Fruit fly (Drosophila melanogaster) whole organism, prepupa: ENCODE results near the gene Srp9.
A peak's percentile ranks its signal among the peaks of the same experiment; 100 is the strongest.

Experiments used
- Blimp-1 ChIP-seq: fragments of 200-800 bp; sonication (Bioruptor generic); optimal IDR thresholded peaks from 3 replicates; lab custom pipeline; 2017; ENCODE audit warnings: missing biosample characterization, missing genetic modification characterization, mild to moderate bottlenecking, moderate library complexity, missing genetic modification reagents
- CG10631 ChIP-seq: fragments of 200-800 bp; sonication (Bioruptor generic); optimal IDR thresholded peaks from 2 replicates; lab custom pipeline; 2016; ENCODE audit warnings: missing biosample characterization, missing genetic modification characterization
- CG10669 ChIP-seq: fragments of 200-800 bp; sonication (Bioruptor generic); optimal IDR thresholded peaks from 3 replicates; lab custom pipeline; 2018; ENCODE audit warnings: missing biosample characterization, mild to moderate bottlenecking, missing genetic modification characterization, moderate library complexity
- CG11294 ChIP-seq: fragments of 200-800 bp; sonication (Bioruptor generic); IDR thresholded peaks from 2 replicates; pipeline ENCODE4 v1.3.6; 2022; ENCODE audit warnings: missing biosample characterization, missing genetic modification characterization
- CG11902 ChIP-seq: fragments of 200-800 bp; sonication (Bioruptor generic); optimal IDR thresholded peaks from 3 replicates; lab custom pipeline; 2016; ENCODE audit warnings: missing biosample characterization, missing genetic modification characterization
- CG15336 ChIP-seq: fragments of 200-800 bp; sonication (Bioruptor generic); IDR thresholded peaks from 2 replicates; pipeline ENCODE4 v1.3.6; 2022; ENCODE audit warnings: missing biosample characterization, missing genetic modification characterization
- CG1621 ChIP-seq: fragments of 200-800 bp; sonication (Bioruptor generic); optimal IDR thresholded peaks from 3 replicates; lab custom pipeline; 2018; ENCODE audit warnings: missing biosample characterization, mild to moderate bottlenecking, missing genetic modification characterization
- CG3032 ChIP-seq: fragments of 200-800 bp; optimal IDR thresholded peaks from 2 replicates; lab custom pipeline; 2019; ENCODE audit warnings: missing biosample characterization, mild to moderate bottlenecking, missing genetic modification characterization, moderate library complexity
- CG31627 ChIP-seq: fragments of 200-800 bp; sonication (Bioruptor generic); optimal IDR thresholded peaks from 3 replicates; lab custom pipeline; 2016; ENCODE audit warnings: missing biosample characterization, missing genetic modification characterization
- CG32006 ChIP-seq: fragments of 200-800 bp; sonication (Bioruptor generic); optimal IDR thresholded peaks from 3 replicates; lab custom pipeline; 2017; ENCODE audit warnings: missing biosample characterization, mild to moderate bottlenecking, missing genetic modification characterization
- CG34406 ChIP-seq: fragments of 200-800 bp; sonication (Bioruptor generic); optimal IDR thresholded peaks from 3 replicates; lab custom pipeline; 2016; ENCODE audit warnings: missing biosample characterization, missing genetic modification characterization
- CG3919 ChIP-seq: fragments of 200-800 bp; sonication (Bioruptor generic); optimal IDR thresholded peaks from 3 replicates; lab custom pipeline; 2016; ENCODE audit warnings: missing biosample characterization, missing genetic modification characterization
- CG4318 ChIP-seq: fragments of 200-800 bp; sonication (Bioruptor generic); optimal IDR thresholded peaks from 3 replicates; lab custom pipeline; 2017; ENCODE audit warnings: missing biosample characterization, mild to moderate bottlenecking, missing genetic modification characterization
- CG6163 ChIP-seq: fragments of 200-800 bp; sonication (Bioruptor generic); IDR thresholded peaks from 3 replicates; pipeline ENCODE4 v1.3.6; 2022; ENCODE audit warnings: missing biosample characterization, missing genetic modification characterization
- CG6792 ChIP-seq: fragments of 200-800 bp; sonication (Bioruptor generic); optimal IDR thresholded peaks from 3 replicates; lab custom pipeline; 2016; ENCODE audit warnings: missing biosample characterization, missing genetic modification characterization
- CG6808 ChIP-seq: fragments of 200-800 bp; sonication (Bioruptor generic); optimal IDR thresholded peaks from 3 replicates; lab custom pipeline; 2017; ENCODE audit warnings: missing biosample characterization, missing genetic modification characterization, mild to moderate bottlenecking, moderate library complexity, missing genetic modification reagents
- CG6854 ChIP-seq: fragments of 200-800 bp; sonication (Bioruptor generic); optimal IDR thresholded peaks from 2 replicates; lab custom pipeline; 2017; ENCODE audit warnings: missing biosample characterization, mild to moderate bottlenecking, missing genetic modification characterization
- CG7368 ChIP-seq: fragments of 200-800 bp; sonication (Bioruptor generic); optimal IDR thresholded peaks from 3 replicates; lab custom pipeline; 2016; ENCODE audit warnings: missing biosample characterization, missing genetic modification characterization
- CG8119 ChIP-seq: fragments of 200-800 bp; sonication (Bioruptor generic); IDR thresholded peaks from 3 replicates; pipeline ENCODE4 v1.3.6; 2022; ENCODE audit warnings: missing biosample characterization, missing genetic modification characterization
- CG8632 ChIP-seq: fragments of 200-800 bp; sonication (Bioruptor generic); optimal IDR thresholded peaks from 3 replicates; lab custom pipeline; 2016; ENCODE audit warnings: missing biosample characterization, missing genetic modification characterization
- CG9139 ChIP-seq: fragments of 200-800 bp; sonication (Bioruptor generic); optimal IDR thresholded peaks from 3 replicates; lab custom pipeline; 2017; ENCODE audit warnings: missing biosample characterization, mild to moderate bottlenecking, missing genetic modification characterization
- Eip75B ChIP-seq: fragments of 200-800 bp; sonication (Bioruptor generic); optimal IDR thresholded peaks from 3 replicates; lab custom pipeline; 2016; ENCODE audit warnings: missing biosample characterization, missing genetic modification characterization
- Eip78C ChIP-seq: fragments of 200-800 bp; sonication (Bioruptor generic); peaks from one replicate; lab custom pipeline; 2016; ENCODE audit warnings: missing biosample characterization, missing genetic modification characterization
- Eip93F ChIP-seq: fragments of 200-800 bp; sonication (Bioruptor generic); optimal IDR thresholded peaks from 2 replicates; lab custom pipeline; 2016; ENCODE audit warnings: missing biosample characterization, mild to moderate bottlenecking, missing genetic modification characterization
- Ets96B ChIP-seq: fragments of 200-800 bp; optimal IDR thresholded peaks from 2 replicates; lab custom pipeline; 2019; ENCODE audit warnings: missing biosample characterization, mild to moderate bottlenecking, missing genetic modification characterization, moderate library complexity
- Gug ChIP-seq: fragments of 200-800 bp; sonication (Bioruptor generic); IDR thresholded peaks from 2 replicates; pipeline ENCODE4 v1.3.6; 2022; ENCODE audit warnings: missing biosample characterization, missing genetic modification characterization
- Hr38 ChIP-seq: sonication (Bioruptor generic); optimal IDR thresholded peaks from 2 replicates; lab custom pipeline; 2016; ENCODE audit warnings: missing biosample characterization, missing genetic modification characterization
- Hr39 ChIP-seq: fragments of 200-800 bp; sonication (Bioruptor generic); optimal IDR thresholded peaks from 2 replicates; lab custom pipeline; 2016; ENCODE audit warnings: missing biosample characterization, missing genetic modification characterization
- Hr4 ChIP-seq: fragments of 200-800 bp; sonication (Bioruptor generic); optimal IDR thresholded peaks from 3 replicates; lab custom pipeline; 2016; ENCODE audit warnings: missing biosample characterization, missing genetic modification characterization
- Lpt ChIP-seq: fragments of 200-800 bp; sonication (Bioruptor generic); optimal IDR thresholded peaks from 3 replicates; lab custom pipeline; 2016; ENCODE audit warnings: missing biosample characterization, missing genetic modification characterization
- Met ChIP-seq: fragments of 200-800 bp; sonication (Bioruptor generic); optimal IDR thresholded peaks from 3 replicates; lab custom pipeline; 2016; ENCODE audit warnings: missing biosample characterization, missing genetic modification characterization
- OdsH ChIP-seq: fragments of 200-800 bp; sonication (Bioruptor generic); optimal IDR thresholded peaks from 3 replicates; lab custom pipeline; 2016; ENCODE audit warnings: missing biosample characterization, missing genetic modification characterization
- Smox ChIP-seq: fragments of 200-800 bp; sonication (Bioruptor generic); optimal IDR thresholded peaks from 3 replicates; lab custom pipeline; 2016; ENCODE audit warnings: missing biosample characterization, missing genetic modification characterization
- Sox102F ChIP-seq: fragments of 200-800 bp; sonication (Bioruptor generic); optimal IDR thresholded peaks from 2 replicates; lab custom pipeline; 2016; ENCODE audit warnings: missing biosample characterization, mild to moderate bottlenecking, missing genetic modification characterization
- Sox14 ChIP-seq: fragments of 200-800 bp; sonication (Bioruptor generic); optimal IDR thresholded peaks from 3 replicates; lab custom pipeline; 2016; ENCODE audit warnings: missing biosample characterization, missing genetic modification characterization
- Sox15 ChIP-seq: fragments of 200-800 bp; sonication (Bioruptor generic); optimal IDR thresholded peaks from 3 replicates; lab custom pipeline; 2016; ENCODE audit warnings: missing biosample characterization, missing genetic modification characterization
- acj6 ChIP-seq: fragments of 200-800 bp; sonication (Bioruptor generic); optimal IDR thresholded peaks from 3 replicates; lab custom pipeline; 2016; ENCODE audit warnings: missing biosample characterization, missing genetic modification characterization
- cyc ChIP-seq: fragments of 200-800 bp; sonication (Bioruptor generic); optimal IDR thresholded peaks from 3 replicates; lab custom pipeline; 2016; ENCODE audit warnings: missing biosample characterization, missing genetic modification characterization
- dac ChIP-seq: fragments of 200-800 bp; sonication (Bioruptor generic); optimal IDR thresholded peaks from 2 replicates; lab custom pipeline; 2017; ENCODE audit warnings: missing biosample characterization, mild to moderate bottlenecking, missing genetic modification characterization
- dsx ChIP-seq: fragments of 200-800 bp; optimal IDR thresholded peaks from 3 replicates; lab custom pipeline; 2019; ENCODE audit warnings: missing biosample characterization, mild to moderate bottlenecking, missing genetic modification characterization, moderate library complexity; ENCODE audit not compliant: poor library complexity, severe bottlenecking
- eg ChIP-seq: fragments of 200-800 bp; sonication (Bioruptor generic); IDR thresholded peaks from 3 replicates; pipeline ENCODE4 v1.3.6; 2022; ENCODE audit warnings: missing biosample characterization, missing genetic modification characterization
- esn ChIP-seq: fragments of 200-800 bp; sonication (Bioruptor generic); optimal IDR thresholded peaks from 2 replicates; lab custom pipeline; 2016; ENCODE audit warnings: missing biosample characterization, mild to moderate bottlenecking, missing genetic modification characterization, moderate library complexity
- fd85E ChIP-seq: fragments of 200-800 bp; sonication (Bioruptor generic); optimal IDR thresholded peaks from 3 replicates; lab custom pipeline; 2016; ENCODE audit warnings: missing biosample characterization, missing genetic modification characterization
- lz ChIP-seq: fragments of 200-800 bp; sonication (Bioruptor generic); optimal IDR thresholded peaks from 3 replicates; lab custom pipeline; 2016; ENCODE audit warnings: missing biosample characterization, missing genetic modification characterization
- net ChIP-seq: fragments of 200-800 bp; sonication (Bioruptor generic); optimal IDR thresholded peaks from 3 replicates; lab custom pipeline; 2016; ENCODE audit warnings: missing biosample characterization, missing genetic modification characterization
- pdm3 ChIP-seq: fragments of 200-800 bp; sonication (Bioruptor generic); optimal IDR thresholded peaks from 3 replicates; lab custom pipeline; 2016; ENCODE audit warnings: missing biosample characterization, missing genetic modification characterization
- salr ChIP-seq, 2 experiments: fragments of 200-800 bp; sonication (Bioruptor generic); optimal IDR thresholded peaks; 3 replicates each; lab custom pipeline; 2016 to 2018; ENCODE audit warnings: missing biosample characterization in 2 of 2, missing genetic modification characterization in 2 of 2, mild to moderate bottlenecking in 1 of 2
- spab ChIP-seq: fragments of 200-800 bp; sonication (Bioruptor generic); optimal IDR thresholded peaks from 2 replicates; lab custom pipeline; 2017; ENCODE audit warnings: missing biosample characterization, mild to moderate bottlenecking, missing genetic modification characterization, missing genetic modification reagents
- ss ChIP-seq, 2 experiments: fragments of 200-800 bp; sonication (Bioruptor generic); optimal IDR thresholded peaks; 2 replicates in 1 of 2; 3 replicates in 1 of 2; lab custom pipeline; 2017 to 2018; ENCODE audit warnings: mild to moderate bottlenecking in 2 of 2, missing biosample characterization in 2 of 2, missing genetic modification characterization in 2 of 2, moderate library complexity in 1 of 2
- svp ChIP-seq: fragments of 200-800 bp; sonication (Bioruptor generic); peaks from one replicate; lab custom pipeline; 2016; ENCODE audit warnings: missing biosample characterization, missing genetic modification characterization
- topi ChIP-seq: fragments of 200-800 bp; sonication (Bioruptor generic); optimal IDR thresholded peaks from 3 replicates; lab custom pipeline; 2016; ENCODE audit warnings: missing biosample characterization, missing genetic modification characterization
- vri ChIP-seq: fragments of 200-800 bp; sonication (Bioruptor generic); optimal IDR thresholded peaks from 3 replicates; lab custom pipeline; 2016; ENCODE audit warnings: missing biosample characterization, mild to moderate bottlenecking, missing genetic modification characterization

The Srp9 gene

dm6 chr3L:7903489-7904150 lies 32.6 kb upstream of the Srp9 start:
- no peak for TF ChIP-seq CG6808 (GFP tag; lab: Kevin White, UChicago)
- TF ChIP-seq Sox15 (GFP tag; lab: Kevin White, UChicago): no peak
- peak; percentile 60 for TF ChIP-seq net (GFP tag; lab: Kevin White, UChicago)
- no peak for TF ChIP-seq fd85E (GFP tag; lab: Kevin White, UChicago)
- TF ChIP-seq CG7368: peak; percentile 5
- TF ChIP-seq CG8632 (GFP tag; lab: Kevin White, UChicago): peak; percentile 47
- peak; percentile 72 for TF ChIP-seq CG3919 (GFP tag; lab: Kevin White, UChicago)
- no peak for TF ChIP-seq dsx
- no peak for TF ChIP-seq Eip75B (GFP tag; lab: Kevin White, UChicago)
- TF ChIP-seq Hr38 (GFP tag; lab: Kevin White, UChicago): no peak
- no peak for TF ChIP-seq Eip93F (GFP tag; lab: Kevin White, UChicago)
- TF ChIP-seq Ets96B: no peak
- peak; percentile 50 for TF ChIP-seq CG31627
- peak; percentile 42 for TF ChIP-seq CG4318 (GFP tag; lab: Kevin White, UChicago)
- no peak for TF ChIP-seq CG9139 (GFP tag; lab: Kevin White, UChicago)
- TF ChIP-seq Eip78C: no peak
- TF ChIP-seq Lpt (GFP tag; lab: Kevin White, UChicago): peak; percentile 76
- TF ChIP-seq Smox (GFP tag; lab: Kevin White, UChicago): peak; percentile 31
- TF ChIP-seq lz (GFP tag; lab: Kevin White, UChicago): no peak
- TF ChIP-seq CG34406 (GFP tag; lab: Kevin White, UChicago): peak; percentile 48
- TF ChIP-seq CG11902: peak; percentile 4
- peak; percentile 71 for TF ChIP-seq CG8119
- TF ChIP-seq vri (GFP tag; lab: Kevin White, UChicago): no peak
- peak; percentile 11 for TF ChIP-seq spab (GFP tag; lab: Kevin White, UChicago)
- TF ChIP-seq pdm3: peak; percentile 64
- TF ChIP-seq CG10631 (GFP tag; lab: Kevin White, UChicago): peak; percentile 66
- no peak for TF ChIP-seq CG1621 (tag; lab: Kevin White, UChicago)
- no peak for TF ChIP-seq Sox14 (GFP tag; lab: Kevin White, UChicago)
- no peak for TF ChIP-seq ss (GFP tag; optimal IDR thresholded peaks at IDR 0.05; lab: Kevin White, UChicago)
- peak; percentile 54 for TF ChIP-seq acj6 (GFP tag; lab: Kevin White, UChicago)
- peak; percentile 83 for TF ChIP-seq CG6163
- TF ChIP-seq Sox102F (GFP tag; lab: Kevin White, UChicago): no peak
- TF ChIP-seq Hr39 (GFP tag; lab: Kevin White, UChicago): no peak
- peak; percentile 82 for TF ChIP-seq eg (GFP tag; lab: Robert Waterston, UW)
- peak; percentile 69 for TF ChIP-seq CG11294 (GFP tag; lab: Robert Waterston, UW)
- peak; percentile 83 for TF ChIP-seq CG15336 (GFP tag; lab: Robert Waterston, UW)
- peak; percentile 81 for TF ChIP-seq Hr4 (GFP tag; lab: Kevin White, UChicago)
- TF ChIP-seq CG6792 (GFP tag; lab: Kevin White, UChicago): peak; percentile 15
- TF ChIP-seq salr (GFP tag; optimal IDR thresholded peaks at IDR 0.05; lab: Kevin White, UChicago): peak in 1 of 2 experiments; percentile 79
- no peak for TF ChIP-seq Met
- TF ChIP-seq OdsH (GFP tag; lab: Kevin White, UChicago): no peak
- no peak for TF ChIP-seq topi (GFP tag; lab: Kevin White, UChicago)
- TF ChIP-seq Blimp-1: no peak
- TF ChIP-seq dac: no peak
- no peak for TF ChIP-seq CG6854 (GFP tag; lab: Kevin White, UChicago)
- TF ChIP-seq Gug (GFP tag; lab: Robert Waterston, UW): peak; percentile 59; the same call in 1 of the 2 replicates
- no peak for TF ChIP-seq cyc (GFP tag; lab: Kevin White, UChicago)
- TF ChIP-seq esn (GFP tag; lab: Kevin White, UChicago): no peak
- no peak for TF ChIP-seq CG10669 (GFP tag; lab: Kevin White, UChicago)
- TF ChIP-seq CG32006 (GFP tag; lab: Kevin White, UChicago): peak; percentile 82
- TF ChIP-seq CG3032: peak; percentile 24
- TF ChIP-seq svp: no peak
